Worm (Caenorhabditis elegans) whole organism, L1 larva: Measurements from ENCODE around the gene mth-2.
"Not testable (repeated sequence)": the region's sequence is repeated elsewhere in the genome, so short reads cannot be mapped to it uniquely, and the experiment has no call there.

Experiments
- C34B4.2 ChIP-seq: sonication (generic microtip); optimal IDR thresholded peaks from 2 replicates; lab custom pipeline; 2017; ENCODE audit warnings: mild to moderate bottlenecking, missing genetic modification characterization, missing compliant biosample characterization
- F16B12.6 ChIP-seq: fragments of 150-350 bp; optimal IDR thresholded peaks from 2 replicates; lab custom pipeline; 2014; ENCODE audit warnings: missing biosample characterization, missing genetic modification characterization
- aha-1 ChIP-seq: fragments of 150-350 bp; optimal IDR thresholded peaks from 2 replicates; lab custom pipeline; 2014; ENCODE audit warnings: missing biosample characterization, missing genetic modification characterization
- aly-2 ChIP-seq: fragments of 150-350 bp; optimal IDR thresholded peaks from 2 replicates; lab custom pipeline; 2014; ENCODE audit warnings: missing biosample characterization, missing genetic modification characterization
- ama-1 ChIP-seq: fragments of 150-350 bp; optimal IDR thresholded peaks from 2 replicates; lab custom pipeline; 2014
- ceh-8 ChIP-seq: fragments of 200-800 bp; sonication (Bioruptor generic); optimal IDR thresholded peaks from 2 replicates; lab custom pipeline; 2018; ENCODE audit warnings: mild to moderate bottlenecking, missing genetic modification characterization, moderate library complexity, missing compliant biosample characterization
- ceh-90 ChIP-seq: sonication (generic microtip); optimal IDR thresholded peaks from 2 replicates; lab custom pipeline; 2016; ENCODE audit warnings: missing genetic modification characterization, missing compliant biosample characterization
- dsc-1 ChIP-seq: sonication (generic microtip); optimal IDR thresholded peaks from 2 replicates; lab custom pipeline; 2016; ENCODE audit warnings: mild to moderate bottlenecking, missing genetic modification characterization, missing compliant biosample characterization
- egl-13 ChIP-seq: sonication (generic microtip); optimal IDR thresholded peaks from 2 replicates; lab custom pipeline; 2016; ENCODE audit warnings: missing genotype, missing genetic modification reagents, missing genetic modification characterization, missing compliant biosample characterization
- egl-27 ChIP-seq, 2 experiments: fragments of 150-350 bp in 1 of 2; sonication (generic microtip); optimal IDR thresholded peaks; 3 replicates each; lab custom pipeline; 2017 to 2018; ENCODE audit warnings: missing biosample characterization in 2 of 2, missing genetic modification characterization in 2 of 2, missing genetic modification reagents in 2 of 2
- elt-3 ChIP-seq, 6 experiments: fragments of 150-350 bp in 1 of 6; sonication (generic microtip); optimal IDR thresholded peaks; 2 replicates each; lab custom pipeline; 2017 to 2018; ENCODE audit warnings: missing biosample characterization in 6 of 6, missing genetic modification characterization in 6 of 6, inconsistent platforms in 1 of 6
- fkh-8 ChIP-seq: sonication (generic microtip); optimal IDR thresholded peaks from 2 replicates; lab custom pipeline; 2016; ENCODE audit warnings: mild to moderate bottlenecking, missing genetic modification characterization, missing compliant biosample characterization
- grh-1 ChIP-seq: fragments of 200-800 bp; sonication (Bioruptor generic); IDR thresholded peaks from 2 replicates; pipeline ENCODE4 v1.3.6; 2022; ENCODE audit warnings: missing genetic modification reagents, missing genetic modification characterization, missing compliant biosample characterization
- hlh-17 ChIP-seq: fragments of 200-800 bp; sonication (Bioruptor generic); optimal IDR thresholded peaks from 2 replicates; lab custom pipeline; 2018; ENCODE audit warnings: missing genetic modification characterization, mild to moderate bottlenecking, missing compliant biosample characterization, moderate library complexity, borderline replicate concordance
- irx-1 ChIP-seq: sonication (generic microtip); optimal IDR thresholded peaks from 2 replicates; lab custom pipeline; 2016; ENCODE audit warnings: missing genetic modification characterization, missing compliant biosample characterization
- isw-1 ChIP-seq: fragments of 200-800 bp; sonication (Bioruptor generic); IDR thresholded peaks from 2 replicates; pipeline ENCODE4 v1.3.6; 2022; ENCODE audit warnings: missing genetic modification characterization, missing compliant biosample characterization
- jun-1 ChIP-seq: fragments of 150-350 bp; optimal IDR thresholded peaks from 2 replicates; lab custom pipeline; 2014; ENCODE audit warnings: missing biosample characterization, missing genetic modification reagents, missing genetic modification characterization
- lin-13 ChIP-seq: fragments of 150-350 bp; optimal IDR thresholded peaks from 2 replicates; lab custom pipeline; 2014; ENCODE audit warnings: missing biosample characterization, missing genetic modification reagents, missing genetic modification characterization
- lin-39 ChIP-seq: fragments of 150-350 bp; optimal IDR thresholded peaks from 2 replicates; lab custom pipeline; 2014; ENCODE audit warnings: missing biosample characterization, missing genetic modification reagents, missing genetic modification characterization
- lsy-2 ChIP-seq, 2 experiments: fragments of 150-350 bp; optimal IDR thresholded peaks; 2 replicates each; lab custom pipeline; 2014; ENCODE audit warnings: missing biosample characterization in 2 of 2, missing genetic modification characterization in 2 of 2
- mab-9 ChIP-seq: fragments of 200-800 bp; sonication (Bioruptor generic); IDR thresholded peaks from 2 replicates; pipeline ENCODE4 v1.3.6; 2022; ENCODE audit warnings: missing genetic modification reagents, missing genetic modification characterization, missing compliant biosample characterization
- mef-2 ChIP-seq: fragments of 150-350 bp; optimal IDR thresholded peaks from 2 replicates; lab custom pipeline; 2014; ENCODE audit warnings: missing biosample characterization, missing genetic modification characterization
- nhr-11 ChIP-seq: fragments of 150-350 bp; optimal IDR thresholded peaks from 2 replicates; lab custom pipeline; 2014; ENCODE audit warnings: missing biosample characterization, missing genetic modification characterization
- nhr-237 ChIP-seq: fragments of 150-350 bp; optimal IDR thresholded peaks from 2 replicates; lab custom pipeline; 2014; ENCODE audit warnings: missing biosample characterization, missing genetic modification characterization
- pag-3 ChIP-seq: sonication (generic microtip); optimal IDR thresholded peaks from 2 replicates; lab custom pipeline; 2017; ENCODE audit warnings: missing genetic modification characterization, mild to moderate bottlenecking, missing compliant biosample characterization, antibody characterized with exemption, borderline replicate concordance; ENCODE audit not compliant: insufficient read depth
- snu-23 ChIP-seq: sonication (generic microtip); optimal IDR thresholded peaks from 2 replicates; lab custom pipeline; 2016; ENCODE audit warnings: missing genetic modification characterization, missing compliant biosample characterization
- sox-4 ChIP-seq: sonication (generic microtip); optimal IDR thresholded peaks from 2 replicates; lab custom pipeline; 2016; ENCODE audit warnings: missing genetic modification characterization, missing compliant biosample characterization
- sup-37 ChIP-seq: fragments of 200-800 bp; sonication (Bioruptor generic); optimal IDR thresholded peaks from 2 replicates; lab custom pipeline; 2018; ENCODE audit warnings: mild to moderate bottlenecking, missing genetic modification characterization, missing compliant biosample characterization
- unc-30 ChIP-seq: sonication (generic microtip); optimal IDR thresholded peaks from 2 replicates; lab custom pipeline; 2017; ENCODE audit warnings: missing biosample characterization, missing genetic modification characterization
- unc-86 ChIP-seq: sonication (generic microtip); optimal IDR thresholded peaks from 2 replicates; lab custom pipeline; 2016; ENCODE audit warnings: missing genetic modification characterization, missing compliant biosample characterization
- unc-98 ChIP-seq: fragments of 200-800 bp; sonication (Bioruptor generic); IDR thresholded peaks from 2 replicates; pipeline ENCODE4 v1.3.6; 2022; ENCODE audit warnings: missing genetic modification characterization, missing compliant biosample characterization
- xbp-1 ChIP-seq: sonication (generic microtip); optimal IDR thresholded peaks from 2 replicates; lab custom pipeline; 2016; ENCODE audit warnings: missing genetic modification characterization, missing compliant biosample characterization
- zag-1 ChIP-seq: fragments of 150-350 bp; optimal IDR thresholded peaks from 2 replicates; lab custom pipeline; 2014; ENCODE audit warnings: missing biosample characterization, missing genetic modification characterization
- zip-4 ChIP-seq: fragments of 200-800 bp; sonication (Bioruptor generic); optimal IDR thresholded peaks from 2 replicates; lab custom pipeline; 2018; ENCODE audit warnings: mild to moderate bottlenecking, missing genetic modification characterization, moderate library complexity, missing compliant biosample characterization
- ztf-11 ChIP-seq, 2 experiments: sonication (generic microtip); optimal IDR thresholded peaks; 2 replicates each; lab custom pipeline; 2016 to 2017; ENCODE audit warnings: missing genetic modification characterization in 2 of 2, missing biosample characterization in 1 of 2, missing compliant biosample characterization in 1 of 2

The mth-2 gene

DNA sequence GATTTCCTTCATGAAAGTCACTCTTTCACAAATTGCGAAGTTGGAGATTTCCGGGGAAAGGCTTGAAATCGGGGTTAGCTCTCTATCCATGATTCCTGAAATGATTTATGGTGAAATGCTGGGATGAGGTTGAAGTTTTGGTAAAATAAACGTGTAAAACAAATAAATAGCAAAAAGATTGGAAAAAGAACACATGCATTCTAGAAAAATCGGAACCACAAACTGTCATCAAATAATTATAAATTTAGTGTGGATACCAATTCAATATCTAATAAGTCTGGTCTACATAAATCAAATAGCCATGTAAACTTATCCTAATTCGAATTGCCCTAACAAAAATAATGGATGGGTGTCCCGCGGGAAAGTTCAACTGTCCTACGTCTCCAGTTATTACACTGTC, 20.7 kb downstream of the mth-2 start, which contains the start of gene R03H10.6:
TSS of gene R03H10.6 (minus strand) at position 101 of the 400 bp plus-strand sequence.
- TF ChIP-seq zag-1 = no peak
- TF ChIP-seq lsy-2 (tag; optimal IDR thresholded peaks at IDR 0.05; lab: Kevin White, UChicago) = no peak

ce11 chrII:4170508-4170907, 23.6 kb downstream of the mth-2 start, which contains the start of gene R03H10.5:
Gene R03H10.5 (minus strand): TSS chrII:4170608.
- no peak for TF ChIP-seq mef-2
- no peak for TF ChIP-seq lin-13 (GFP tag; lab: Kevin White, UChicago)
- TF ChIP-seq sup-37 (GFP tag; lab: Kevin White, UChicago) = no peak
- TF ChIP-seq egl-13 (tag; lab: Kevin White, UChicago) = no peak
- TF ChIP-seq jun-1 (tag; lab: Kevin White, UChicago) = no peak
- no peak for TF ChIP-seq irx-1 (tag; lab: Kevin White, UChicago)
- no peak for TF ChIP-seq ama-1 (lab: Kevin White, UChicago)
- no peak for TF ChIP-seq egl-27 (tag; optimal IDR thresholded peaks at IDR 0.05; lab: Kevin White, UChicago)
- TF ChIP-seq isw-1 (GFP tag; lab: Robert Waterston, UW) = no peak
- no peak for TF ChIP-seq nhr-11
- no peak for TF ChIP-seq elt-3 (tag; optimal IDR thresholded peaks at IDR 0.05; lab: Kevin White, UChicago)
- TF ChIP-seq, all 84 proteins: peak for 0

ce11 chrII:4168404-4168803, 25.7 kb downstream of the mth-2 start, which contains the start of gene R03H10.4:
Gene R03H10.4 (minus strand): TSS chrII:4168504.
- not testable (repeated sequence) for TF ChIP-seq sup-37 (GFP tag; lab: Kevin White, UChicago); unc-98 (GFP tag; lab: Robert Waterston, UW); xbp-1

- no peak for TF ChIP-seq unc-30 (tag; lab: Kevin White, UChicago)
- no peak for TF ChIP-seq isw-1 (GFP tag; lab: Robert Waterston, UW)
- TF ChIP-seq lin-39 (tag; lab: Kevin White, UChicago) = no peak
- TF ChIP-seq aly-2 (tag; lab: Kevin White, UChicago) = no peak
- TF ChIP-seq dsc-1 (tag; lab: Kevin White, UChicago) = no peak
- no peak for TF ChIP-seq grh-1 (GFP tag; lab: Robert Waterston, UW)
- no peak for TF ChIP-seq F16B12.6 (tag; lab: Kevin White, UChicago)
- no peak for TF ChIP-seq mab-9 (GFP tag; lab: Robert Waterston, UW)
- TF ChIP-seq ceh-8 (GFP tag; lab: Kevin White, UChicago) = no peak
- TF ChIP-seq snu-23 = no peak
- no peak for TF ChIP-seq unc-86 (tag; lab: Kevin White, UChicago)
- TF ChIP-seq C34B4.2 (tag; lab: Kevin White, UChicago) = no peak
- TF ChIP-seq zip-4 = no peak
- no peak for TF ChIP-seq hlh-17 (GFP tag; lab: Kevin White, UChicago)
- TF ChIP-seq ceh-90 = no peak
These were observed 26.3 kb downstream of the mth-2 start for ce11 chrII:4167833-4168232.

- TF ChIP-seq unc-30 (tag; lab: Kevin White, UChicago) = no peak
- no peak for TF ChIP-seq nhr-237 (tag; lab: Kevin White, UChicago)
- TF ChIP-seq pag-3 (tag; lab: Kevin White, UChicago) = no peak
- TF ChIP-seq aha-1 = no peak
- no peak for TF ChIP-seq xbp-1
These were observed 34.5 kb downstream of the mth-2 start for ce11 chrII:4159570-4159969.

DNA sequence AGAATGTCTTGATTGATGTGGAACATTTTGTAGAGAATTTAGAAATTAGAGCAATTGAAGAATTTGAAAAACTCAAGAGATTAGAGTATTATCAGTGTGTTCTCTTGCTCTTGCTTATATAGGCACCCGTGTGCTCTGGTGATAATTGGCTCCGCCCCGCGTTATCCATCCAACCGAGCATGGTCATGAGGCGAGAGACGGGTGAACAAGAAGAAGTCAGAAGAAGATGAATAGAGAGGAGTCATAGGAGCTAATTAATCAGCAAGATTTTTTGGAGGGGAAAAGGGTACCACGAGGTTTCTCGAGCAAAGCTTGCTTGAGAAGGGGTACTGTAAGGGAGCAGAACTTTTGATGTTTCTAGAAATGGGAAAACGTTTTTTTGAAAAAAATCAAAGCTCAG, 36.3 kb downstream of the mth-2 start:
- TF ChIP-seq ztf-11 (tag; optimal IDR thresholded peaks at IDR 0.05; lab: Kevin White, UChicago) (no peak), fkh-8 (tag; lab: Kevin White, UChicago) (peak; percentile 51), sox-4 (tag; lab: Kevin White, UChicago) (peak; percentile 36), dsc-1 (tag; lab: Kevin White, UChicago) (peak; percentile 91)
